Fruit fly (Drosophila melanogaster): ENCODE data around the gene Srlp.

Srlp gene

DNA sequence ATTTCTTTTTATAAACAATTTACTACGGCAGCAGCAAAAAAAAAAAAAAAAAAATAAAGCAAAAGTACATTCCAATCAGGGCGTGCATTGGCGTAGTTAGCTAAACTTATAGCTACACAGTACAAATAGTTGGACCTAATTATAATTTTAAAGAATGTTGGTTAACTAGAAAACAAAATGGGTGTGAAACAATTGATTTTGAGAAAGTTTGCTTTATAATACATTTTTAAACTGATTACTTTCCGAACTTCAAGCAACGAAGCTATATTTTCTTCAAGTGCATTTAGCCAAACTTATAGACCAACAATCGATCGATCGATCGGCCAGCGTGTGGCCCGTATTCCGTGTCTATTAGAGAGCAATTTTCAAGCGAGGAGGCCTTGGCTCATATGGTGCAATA is 17.5 kb downstream of the Srlp start (continued):
- TF ChIP-seq Meics (GFP tag; optimal IDR thresholded peaks at IDR 0.05) (peak; percentile 12), PHDP (tag; optimal IDR thresholded peaks at IDR 0.05) (peak; percentile 40), ci (GFP tag; IDR thresholded peaks at IDR 0.05) (peak; percentile 58; the same call in 2 of the 3 replicates), zfh1 (GFP tag; IDR thresholded peaks at IDR 0.05) (0 out of 3 replicates have a peak, but pooled peaks have one; percentile 24), CG6854 (GFP tag; optimal IDR thresholded peaks at IDR 0.05) (no peak), CG8924 (tag; optimal IDR thresholded peaks at IDR 0.05) (peak; percentile 5), mam (GFP tag; optimal IDR thresholded peaks at IDR 0.05) (peak; percentile 20), Hr3 (GFP tag; optimal IDR thresholded peaks at IDR 0.05) (peak; percentile 18), CG12219 (GFP tag; optimal IDR thresholded peaks at IDR 0.05) (peak; percentile 23), vfl (GFP tag; optimal IDR thresholded peaks at IDR 0.05) (no peak), CG2120 (GFP tag; optimal IDR thresholded peaks at IDR 0.05) (peak; percentile 22), CG12744 (GFP tag; optimal IDR thresholded peaks at IDR 0.05) (peak; percentile 4), lmd (GFP tag; IDR thresholded peaks at IDR 0.05) (0 out of 2 replicates have a peak, but pooled peaks have one; percentile 16), vvl (GFP tag; IDR thresholded peaks at IDR 0.05) (peak; percentile 26; the same call in 1 of the 2 replicates), CG4328 (GFP tag; optimal IDR thresholded peaks at IDR 0.05) (no peak), CG12391 (tag; optimal IDR thresholded peaks at IDR 0.05) (peak; percentile 29), CG12769 (tag; optimal IDR thresholded peaks at IDR 0.05) (peak; percentile 43), CG8388 (GFP tag; optimal IDR thresholded peaks at IDR 0.05) (peak; percentile 16), CG12071 (GFP tag; optimal IDR thresholded peaks at IDR 0.05) (peak; percentile 9), HHEX (GFP tag; optimal IDR thresholded peaks at IDR 0.05) (peak; percentile 0), Hand (GFP tag; optimal IDR thresholded peaks at IDR 0.05) (no peak), Fer3 (tag; optimal IDR thresholded peaks at IDR 0.05) (peak; percentile 48), Gug (GFP tag; IDR thresholded peaks at IDR 0.05) (no peak), tin (GFP tag; optimal IDR thresholded peaks at IDR 0.05) (peak; percentile 19), sim (GFP tag; IDR thresholded peaks at IDR 0.05) (no peak), B-H1 (GFP tag; IDR thresholded peaks at IDR 0.05) (peak; percentile 22; the same call in 1 of the 3 replicates), CG30403 (GFP tag; optimal IDR thresholded peaks at IDR 0.05) (peak; percentile 40), Xbp1 (GFP tag; optimal IDR thresholded peaks at IDR 0.05) (peak; percentile 7), HLH3B (GFP tag; IDR thresholded peaks at IDR 0.05) (peak; percentile 42; the same call in 1 of the 2 replicates), CG14050 (GFP tag; IDR thresholded peaks at IDR 0.05) (peak; percentile 41; the same call in 2 of the 3 replicates), Asciz (GFP tag; optimal IDR thresholded peaks at IDR 0.05) (peak; percentile 21), chif (GFP tag; optimal IDR thresholded peaks at IDR 0.05) (peak in 1 of 2 experiments; percentile 16), Hr51 (GFP tag; optimal IDR thresholded peaks at IDR 0.05) (peak in 1 of 2 experiments; percentile 77), CG16813 (GFP tag; IDR thresholded peaks at IDR 0.05; ENCODE audit: partially characterized antibody) (no peak), Ptx1 (GFP tag; IDR thresholded peaks at IDR 0.05) (peak; percentile 56), Aef1 (GFP tag; IDR thresholded peaks at IDR 0.05) (no peak), CG7556 (GFP tag; optimal IDR thresholded peaks at IDR 0.05) (peak; percentile 4), fd96Cb (tag; optimal IDR thresholded peaks at IDR 0.05) (peak; percentile 18), onecut (GFP tag; IDR thresholded peaks at IDR 0.05) (peak; percentile 48), Sox102F (GFP tag; optimal IDR thresholded peaks at IDR 0.05) (peak; percentile 73), dpn (GFP tag; optimal IDR thresholded peaks at IDR 0.05) (peak in 1 of 2 experiments; percentile 22), CoRest (tag; optimal IDR thresholded peaks at IDR 0.05) (peak; percentile 40), Hmx (GFP tag; optimal IDR thresholded peaks at IDR 0.05) (no peak), zfh2 (GFP tag; optimal IDR thresholded peaks at IDR 0.05) (no peak), CG10979 (tag; optimal IDR thresholded peaks at IDR 0.05) (peak; percentile 12), Ssrp (tag; optimal IDR thresholded peaks at IDR 0.05) (peak; percentile 4), az2 (GFP tag; optimal IDR thresholded peaks at IDR 0.05) (peak; percentile 36), Fer1 (GFP tag; optimal IDR thresholded peaks at IDR 0.05) (peak; percentile 43), dysf (GFP tag; IDR thresholded peaks at IDR 0.05) (peak; percentile 65)
